Fruit fly (Drosophila melanogaster) whole organism, embryonic: ENCODE data around the gene CG42375.

Experiments used
- Aef1 ChIP-seq: fragments of 200-800 bp; sonication (Bioruptor generic); IDR thresholded peaks from 3 replicates; pipeline ENCODE4 v1.3.6; 2022; ENCODE audit warnings: missing biosample characterization, missing genetic modification characterization
- Asciz ChIP-seq: fragments of 200-800 bp; sonication (Bioruptor generic); optimal IDR thresholded peaks from 2 replicates; lab custom pipeline; 2017; ENCODE audit warnings: missing biosample characterization, mild to moderate bottlenecking, missing genetic modification characterization, missing genetic modification reagents
- B-H2 ChIP-seq: fragments of 200-800 bp; sonication (Bioruptor generic); optimal IDR thresholded peaks from 2 replicates; lab custom pipeline; 2018; ENCODE audit warnings: missing biosample characterization, mild to moderate bottlenecking, missing genetic modification characterization
- CG10321 ChIP-seq: fragments of 200-800 bp; sonication (Bioruptor generic); IDR thresholded peaks from 2 replicates; pipeline ENCODE4 v1.3.6; 2022; ENCODE audit warnings: missing biosample characterization, missing genetic modification characterization
- CG11696 ChIP-seq: fragments of 200-800 bp; sonication (Bioruptor generic); IDR thresholded peaks from 2 replicates; pipeline ENCODE4 v1.3.6; 2022; ENCODE audit warnings: missing biosample characterization, missing genetic modification characterization
- CG11723 ChIP-seq: fragments of 200-800 bp; sonication (Bioruptor generic); optimal IDR thresholded peaks from 2 replicates; lab custom pipeline; 2017; ENCODE audit warnings: missing biosample characterization, mild to moderate bottlenecking, missing genetic modification characterization
- CG12391 ChIP-seq: fragments of 200-800 bp; sonication (Bioruptor generic); optimal IDR thresholded peaks from 3 replicates; lab custom pipeline; 2018; ENCODE audit warnings: missing biosample characterization, mild to moderate bottlenecking, missing genetic modification characterization, moderate library complexity
- CG13287 ChIP-seq: fragments of 200-800 bp; sonication (Bioruptor generic); IDR thresholded peaks from 2 replicates; pipeline ENCODE4 v1.3.6; 2022; ENCODE audit warnings: missing biosample characterization, missing genetic modification characterization; ENCODE audit not compliant: partially characterized antibody
- CG14441 ChIP-seq: fragments of 200-800 bp; sonication (Bioruptor generic); IDR thresholded peaks from 2 replicates; pipeline ENCODE4 v1.3.6; 2022; ENCODE audit warnings: missing biosample characterization, missing genetic modification characterization
- CG1602 ChIP-seq: fragments of 200-800 bp; sonication (Bioruptor generic); optimal IDR thresholded peaks from 3 replicates; lab custom pipeline; 2016; ENCODE audit warnings: missing biosample characterization, missing genetic modification characterization
- CG17328 ChIP-seq: fragments of 200-800 bp; sonication (Bioruptor generic); IDR thresholded peaks from 2 replicates; pipeline ENCODE4 v1.3.6; 2022; ENCODE audit warnings: missing biosample characterization, missing genetic modification characterization
- CG17802 ChIP-seq: fragments of 200-800 bp; sonication (Bioruptor generic); optimal IDR thresholded peaks from 2 replicates; lab custom pipeline; 2018; ENCODE audit warnings: missing biosample characterization, mild to moderate bottlenecking, missing genetic modification characterization, moderate library complexity
- CG1792 ChIP-seq: fragments of 200-800 bp; sonication (Bioruptor generic); optimal IDR thresholded peaks from 2 replicates; lab custom pipeline; 2016; ENCODE audit warnings: missing biosample characterization, missing genetic modification characterization
- CG2875 ChIP-seq: fragments of 200-800 bp; sonication (Bioruptor generic); optimal IDR thresholded peaks from 2 replicates; lab custom pipeline; 2017; ENCODE audit warnings: missing biosample characterization, mild to moderate bottlenecking, missing genetic modification characterization, missing genetic modification reagents
- CG30403 ChIP-seq: fragments of 200-800 bp; sonication (Bioruptor generic); optimal IDR thresholded peaks from 3 replicates; lab custom pipeline; 2016; ENCODE audit warnings: missing biosample characterization, missing genetic modification characterization
- CG32772 ChIP-seq: fragments of 200-800 bp; sonication (Bioruptor generic); IDR thresholded peaks from 2 replicates; pipeline ENCODE4 v1.3.6; 2022; ENCODE audit warnings: missing biosample characterization, missing genetic modification characterization
- CG33557 ChIP-seq: fragments of 200-800 bp; sonication (Bioruptor generic); optimal IDR thresholded peaks from 2 replicates; lab custom pipeline; 2019; ENCODE audit warnings: missing biosample characterization, mild to moderate bottlenecking, missing genetic modification characterization, moderate library complexity
- CG3407 ChIP-seq: fragments of 200-800 bp; sonication (Bioruptor generic); optimal IDR thresholded peaks from 2 replicates; lab custom pipeline; 2018; ENCODE audit warnings: missing biosample characterization, mild to moderate bottlenecking, missing genetic modification characterization
- CG34224 ChIP-seq: fragments of 200-800 bp; sonication (Bioruptor generic); IDR thresholded peaks from 3 replicates; pipeline ENCODE4 v1.3.6; 2022; ENCODE audit warnings: missing biosample characterization, missing genetic modification characterization; ENCODE audit not compliant: partially characterized antibody
- CG3995 ChIP-seq: fragments of 200-800 bp; sonication (Bioruptor generic); optimal IDR thresholded peaks from 3 replicates; lab custom pipeline; 2016; ENCODE audit warnings: missing biosample characterization, missing genetic modification characterization
- CG7987 ChIP-seq: fragments of 200-800 bp; sonication (Bioruptor generic); optimal IDR thresholded peaks from 2 replicates; lab custom pipeline; 2018; ENCODE audit warnings: missing biosample characterization, mild to moderate bottlenecking, missing genetic modification characterization, moderate library complexity
- CG8765 ChIP-seq: fragments of 200-800 bp; sonication (Bioruptor generic); IDR thresholded peaks from 2 replicates; pipeline ENCODE4 v1.3.6; 2022; ENCODE audit warnings: missing biosample characterization, missing genetic modification characterization
- CG8924 ChIP-seq: fragments of 200-800 bp; optimal IDR thresholded peaks from 3 replicates; lab custom pipeline; 2019; ENCODE audit warnings: missing biosample characterization, mild to moderate bottlenecking, missing genetic modification characterization, moderate library complexity
- CG9876 ChIP-seq: fragments of 200-800 bp; sonication (Bioruptor generic); optimal IDR thresholded peaks from 2 replicates; lab custom pipeline; 2016; ENCODE audit warnings: missing biosample characterization, missing genetic modification characterization
- HLHmδ ChIP-seq: fragments of 200-800 bp; sonication (Bioruptor generic); optimal IDR thresholded peaks from 2 replicates; lab custom pipeline; 2018; ENCODE audit warnings: missing biosample characterization, mild to moderate bottlenecking, missing genetic modification characterization, moderate library complexity
- Hr3 ChIP-seq: fragments of 200-800 bp; sonication (Bioruptor generic); optimal IDR thresholded peaks from 3 replicates; lab custom pipeline; 2016; ENCODE audit warnings: missing biosample characterization, missing genetic modification characterization
- Hsf ChIP-seq: fragments of 200-800 bp; sonication (Bioruptor generic); optimal IDR thresholded peaks from 3 replicates; lab custom pipeline; 2016; ENCODE audit warnings: missing biosample characterization, missing genetic modification characterization
- Lhr ChIP-seq: fragments of 200-800 bp; sonication (Bioruptor generic); optimal IDR thresholded peaks from 3 replicates; lab custom pipeline; 2017; ENCODE audit warnings: mild to moderate bottlenecking, missing biosample characterization, missing genetic modification reagents, missing genetic modification characterization
- Lim3 ChIP-seq: fragments of 200-800 bp; sonication (Bioruptor generic); IDR thresholded peaks from 2 replicates; pipeline ENCODE4 v1.3.6; 2022; ENCODE audit warnings: missing biosample characterization, missing genetic modification characterization
- MESR4 ChIP-seq: fragments of 200-800 bp; sonication (Bioruptor generic); optimal IDR thresholded peaks from 2 replicates; lab custom pipeline; 2018; ENCODE audit warnings: missing biosample characterization, mild to moderate bottlenecking, missing genetic modification characterization, moderate library complexity
- NC2β ChIP-seq: fragments of 200-800 bp; sonication (Bioruptor generic); optimal IDR thresholded peaks from 2 replicates; lab custom pipeline; 2016; ENCODE audit warnings: missing biosample characterization, missing genetic modification characterization
- Rfx ChIP-seq: fragments of 200-800 bp; sonication (Bioruptor generic); IDR thresholded peaks from 2 replicates; pipeline ENCODE4 v1.3.6; 2022; ENCODE audit warnings: missing biosample characterization, missing genetic modification characterization
- Usf ChIP-seq: fragments of 200-800 bp; sonication (Bioruptor generic); optimal IDR thresholded peaks from 2 replicates; lab custom pipeline; 2017; ENCODE audit warnings: missing genotype, missing biosample characterization, missing genetic modification characterization
- bab2 ChIP-seq: fragments of 200-800 bp; sonication (Bioruptor generic); optimal IDR thresholded peaks from 2 replicates; lab custom pipeline; 2016; ENCODE audit warnings: missing biosample characterization, missing genetic modification characterization
- chinmo ChIP-seq: fragments of 200-800 bp; sonication (Bioruptor generic); IDR thresholded peaks from 4 replicates; pipeline ENCODE4 v1.3.6; 2022; ENCODE audit warnings: missing biosample characterization, missing genetic modification characterization; ENCODE audit not compliant: partially characterized antibody
- chn ChIP-seq: fragments of 200-800 bp; sonication (Bioruptor generic); optimal IDR thresholded peaks from 2 replicates; lab custom pipeline; 2016; ENCODE audit warnings: missing biosample characterization, missing genetic modification characterization
- crc ChIP-seq: fragments of 200-800 bp; sonication (Bioruptor generic); optimal IDR thresholded peaks from 2 replicates; lab custom pipeline; 2016; ENCODE audit warnings: missing biosample characterization, missing genetic modification characterization
- danr ChIP-seq: fragments of 200-800 bp; sonication (Bioruptor generic); IDR thresholded peaks from 2 replicates; pipeline ENCODE4 v1.3.6; 2022; ENCODE audit warnings: missing biosample characterization, missing genetic modification characterization
- eyg ChIP-seq: fragments of 200-800 bp; sonication (Bioruptor generic); optimal IDR thresholded peaks from 3 replicates; lab custom pipeline; 2016; ENCODE audit warnings: missing biosample characterization, missing genetic modification characterization
- fd64A ChIP-seq: fragments of 200-800 bp; sonication (Bioruptor generic); optimal IDR thresholded peaks from 3 replicates; lab custom pipeline; 2018; ENCODE audit warnings: missing biosample characterization, mild to moderate bottlenecking, missing genetic modification characterization
- lbe ChIP-seq: fragments of 200-800 bp; sonication (Bioruptor generic); optimal IDR thresholded peaks from 2 replicates; lab custom pipeline; 2016; ENCODE audit warnings: missing biosample characterization, mild to moderate bottlenecking, missing genetic modification characterization
- lov ChIP-seq, 2 experiments: fragments of 200-800 bp in 1 of 2; fragments of >200 bp in 1 of 2; sonication (Bioruptor generic) in 1 of 2; IDR thresholded peaks in 1 of 2; optimal IDR thresholded peaks in 1 of 2; 2 replicates in 1 of 2; 3 replicates in 1 of 2; pipeline versions ENCODE4 v1.3.6 to Lab custom; 2017 to 2022; ENCODE audit warnings: missing biosample characterization in 1 of 2, missing genetic modification characterization in 1 of 2
- nom ChIP-seq: fragments of 200-800 bp; sonication (Bioruptor generic); optimal IDR thresholded peaks from 2 replicates; lab custom pipeline; 2017; ENCODE audit warnings: missing biosample characterization, missing genetic modification characterization, mild to moderate bottlenecking, moderate library complexity, missing genetic modification reagents
- peb ChIP-seq: fragments of 200-800 bp; sonication (Bioruptor generic); IDR thresholded peaks from 2 replicates; pipeline ENCODE4 v1.3.6; 2022; ENCODE audit warnings: missing biosample characterization, missing genetic modification characterization
- ranshi ChIP-seq: fragments of 200-800 bp; sonication (Bioruptor generic); IDR thresholded peaks from 2 replicates; pipeline ENCODE4 v1.3.6; 2022; ENCODE audit warnings: missing biosample characterization, missing genetic modification characterization
- seq ChIP-seq: fragments of 200-800 bp; sonication (Bioruptor generic); IDR thresholded peaks from 2 replicates; pipeline ENCODE4 v1.3.6; 2022; ENCODE audit warnings: missing biosample characterization, missing genetic modification characterization
- slou ChIP-seq: fragments of 200-800 bp; sonication (Bioruptor generic); optimal IDR thresholded peaks from 3 replicates; lab custom pipeline; 2016; ENCODE audit warnings: missing biosample characterization, missing genetic modification characterization
- sqz ChIP-seq: fragments of 200-800 bp; sonication (Bioruptor generic); optimal IDR thresholded peaks from 3 replicates; lab custom pipeline; 2018; ENCODE audit warnings: missing biosample characterization, mild to moderate bottlenecking, missing genetic modification characterization
- sr ChIP-seq: fragments of 200-800 bp; sonication (Bioruptor generic); IDR thresholded peaks from 3 replicates; pipeline ENCODE4 v1.3.6; 2022; ENCODE audit warnings: missing biosample characterization, missing genetic modification characterization
- unpg ChIP-seq: fragments of 200-800 bp; sonication (Bioruptor generic); optimal IDR thresholded peaks from 3 replicates; lab custom pipeline; 2018; ENCODE audit warnings: missing biosample characterization, mild to moderate bottlenecking, missing genetic modification characterization, moderate library complexity

Gene CG42375

dm6 chr3R:13800430-13800848 is 21.0 kb downstream of the CG42375 start (continued):
- TF ChIP-seq lov (optimal IDR thresholded peaks at IDR 0.05; lab: Kevin White, UChicago) (no peak), lov (GFP tag; IDR thresholded peaks at IDR 0.05; lab: Robert Waterston, UW) (peak; percentile 83; the same call in 2 of the 3 replicates), Lim3 (GFP tag; lab: Robert Waterston, UW) (peak; percentile 78), unpg (GFP tag; lab: Kevin White, UChicago) (peak; percentile 89), slou (GFP tag; lab: Kevin White, UChicago) (peak; percentile 76), Hr3 (GFP tag; lab: Kevin White, UChicago) (peak; percentile 87), CG9876 (GFP tag; lab: Kevin White, UChicago) (no peak), Rfx (peak; percentile 92), CG14441 (GFP tag; lab: Robert Waterston, UW) (peak; percentile 92), fd64A (GFP tag; lab: Kevin White, UChicago) (peak; percentile 56), CG1792 (GFP tag; lab: Kevin White, UChicago) (no peak), CG11696 (GFP tag; lab: Robert Waterston, UW) (peak; percentile 83), CG8924 (tag; lab: Kevin White, UChicago) (peak; percentile 76), CG17802 (tag; lab: Kevin White, UChicago) (peak; percentile 28), CG32772 (GFP tag; lab: Robert Waterston, UW) (peak; percentile 94), CG3407 (GFP tag; lab: Kevin White, UChicago) (peak; percentile 82), CG34224 (GFP tag; lab: Robert Waterston, UW) (no peak), CG30403 (GFP tag; lab: Kevin White, UChicago) (peak; percentile 89), Aef1 (GFP tag; lab: Robert Waterston, UW) (peak; percentile 92), chinmo (no peak), Usf (GFP tag; lab: Kevin White, UChicago) (peak; percentile 36), seq (GFP tag; lab: Robert Waterston, UW) (peak; percentile 97), Asciz (peak; percentile 83), CG12391 (tag; lab: Kevin White, UChicago) (peak; percentile 93), sr (GFP tag; lab: Robert Waterston, UW) (peak; percentile 41; the same call in 1 of the 3 replicates), Lhr (GFP tag; lab: Kevin White, UChicago) (peak; percentile 50), MESR4 (no peak), NC2β (peak; percentile 32), CG3995 (GFP tag; lab: Kevin White, UChicago) (peak; percentile 16), sqz (GFP tag; lab: Kevin White, UChicago) (peak; percentile 85), CG11723 (GFP tag; lab: Kevin White, UChicago) (peak; percentile 76), CG13287 (peak; percentile 34; the same call in 1 of the 2 replicates), crc (GFP tag; lab: Kevin White, UChicago) (no peak), B-H2 (GFP tag; lab: Kevin White, UChicago) (peak; percentile 96), Hsf (GFP tag; lab: Kevin White, UChicago) (peak; percentile 74), chn (GFP tag; lab: Kevin White, UChicago) (peak; percentile 68), HLHmδ (GFP tag; lab: Kevin White, UChicago) (no peak), ranshi (GFP tag; lab: Robert Waterston, UW) (peak; percentile 94), CG8765 (peak; percentile 64; the same call in 1 of the 2 replicates), CG1602 (GFP tag; lab: Kevin White, UChicago) (peak; percentile 81), peb (GFP tag; lab: Robert Waterston, UW) (peak; percentile 85), danr (GFP tag; lab: Robert Waterston, UW) (peak; percentile 74), CG10321 (GFP tag; lab: Robert Waterston, UW) (peak; percentile 76), CG17328 (GFP tag; lab: Robert Waterston, UW) (peak; percentile 94), CG33557 (GFP tag; lab: Kevin White, UChicago) (peak; percentile 80), bab2 (GFP tag; lab: Kevin White, UChicago) (peak; percentile 68), CG2875 (GFP tag; lab: Kevin White, UChicago) (peak; percentile 82), lbe (GFP tag; lab: Kevin White, UChicago) (peak; percentile 8), CG7987 (GFP tag; lab: Kevin White, UChicago) (peak; percentile 49), nom (peak; percentile 54), eyg (GFP tag; lab: Kevin White, UChicago) (no peak)
